Worm (Caenorhabditis elegans): Measurements from ENCODE around the gene F54D8.10.

Gene F54D8.10

DNA sequence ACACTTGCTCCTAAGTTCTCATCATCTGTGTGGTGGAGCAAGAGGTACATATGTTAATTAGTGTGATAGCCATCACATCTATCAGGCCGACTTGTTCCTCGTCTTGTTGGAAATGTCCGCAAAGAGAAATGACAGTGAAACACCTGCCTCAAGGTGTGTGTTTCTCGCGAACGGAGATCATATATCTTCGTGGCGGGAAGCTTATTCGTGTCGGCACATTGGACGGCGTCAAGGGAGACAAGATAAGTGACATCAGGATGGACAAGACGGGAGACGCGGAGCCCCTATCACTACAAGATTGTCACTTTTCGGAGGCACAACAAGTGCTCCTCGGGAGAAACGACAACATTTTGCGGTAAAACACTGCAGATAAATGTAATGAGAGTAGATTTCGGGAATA lies 45.2 kb downstream of the F54D8.10 start:
- TF ChIP-seq W03F9.2 (tag; optimal IDR thresholded peaks at IDR 0.05) (no peak), him-1 (tag; optimal IDR thresholded peaks at IDR 0.05) (no peak), dao-5 (tag; optimal IDR thresholded peaks at IDR 0.05) (no peak)

DNA sequence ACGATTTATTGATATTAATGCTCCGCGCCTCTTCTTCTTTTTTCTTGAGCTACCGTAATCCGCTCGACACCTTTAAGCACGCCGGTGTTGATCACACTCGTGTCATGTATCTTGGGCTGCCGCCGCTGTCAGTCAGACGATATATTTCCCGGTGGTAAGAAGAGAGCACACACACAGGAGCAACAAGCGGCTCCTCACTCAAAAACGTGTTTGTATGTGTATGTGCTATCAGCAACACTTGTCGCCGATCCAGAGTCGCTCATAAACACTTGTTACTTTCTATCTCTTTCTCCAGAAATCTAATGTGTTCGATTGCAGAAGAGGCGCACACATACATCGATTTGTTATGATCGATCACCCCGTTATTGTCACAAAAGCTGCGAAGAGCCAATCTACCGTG lies 46.0 kb downstream of the F54D8.10 start:
- TF ChIP-seq him-1 (tag; optimal IDR thresholded peaks at IDR 0.05), result no peak
- no peak for TF ChIP-seq dao-5 (tag; optimal IDR thresholded peaks at IDR 0.05)

ce11 chrIII:5141935-5142334 lies 47.3 kb downstream of the F54D8.10 start:
- TF ChIP-seq dao-5 (tag; optimal IDR thresholded peaks at IDR 0.05), result no peak
- TF ChIP-seq W03F9.2 (tag; optimal IDR thresholded peaks at IDR 0.05), result no peak
- no peak for TF ChIP-seq him-1 (tag; optimal IDR thresholded peaks at IDR 0.05)

DNA sequence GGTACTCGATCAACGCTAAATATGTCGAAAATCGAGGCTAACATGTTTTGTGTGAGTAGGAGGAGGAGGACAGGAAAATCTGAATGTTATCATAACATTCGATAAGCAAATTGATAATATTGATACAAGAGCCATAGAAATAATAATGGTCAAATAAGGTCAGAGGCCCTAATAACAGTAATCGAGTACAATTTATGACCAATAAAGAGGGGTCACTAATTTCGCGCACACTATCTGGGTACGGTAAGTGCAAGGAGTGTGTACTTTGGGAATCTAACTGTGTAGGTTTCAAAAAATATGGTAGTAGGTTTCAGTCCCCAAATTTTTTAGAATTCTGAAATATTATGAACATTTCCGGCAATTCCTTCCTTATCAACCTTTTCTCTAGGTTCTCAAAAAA lies 48.9 kb downstream of the F54D8.10 start:
- TF ChIP-seq W03F9.2 (tag; optimal IDR thresholded peaks at IDR 0.05), result no peak
- no peak for TF ChIP-seq him-1 (tag; optimal IDR thresholded peaks at IDR 0.05)
- TF ChIP-seq dao-5 (tag; optimal IDR thresholded peaks at IDR 0.05), result no peak

- no peak for TF ChIP-seq dao-5 (tag; optimal IDR thresholded peaks at IDR 0.05)
- no peak for TF ChIP-seq him-1 (tag; optimal IDR thresholded peaks at IDR 0.05)
- TF ChIP-seq W03F9.2 (tag; optimal IDR thresholded peaks at IDR 0.05), result no peak
Measured at ce11 chrIII:5144169-5144568, 49.6 kb downstream of the F54D8.10 start.
